Worm (Caenorhabditis elegans) whole organism, midembryonic: Measurements from ENCODE around the gene nhr-114.

Experiments used
- T22C8.4 ChIP-seq: fragments of 200-800 bp; sonication (Bioruptor generic); IDR thresholded peaks from 2 replicates; pipeline ENCODE4 v1.3.6; 2022; ENCODE audit warnings: missing genetic modification characterization, missing compliant biosample characterization
- cog-1 ChIP-seq: sonication (generic microtip); optimal IDR thresholded peaks from 2 replicates; lab custom pipeline; 2016; ENCODE audit warnings: missing genetic modification characterization, missing compliant biosample characterization
- flt-1 ChIP-seq: fragments of 200-800 bp; sonication (Bioruptor generic); IDR thresholded peaks from 2 replicates; pipeline ENCODE4 v1.3.6; 2022; ENCODE audit warnings: missing genetic modification characterization, missing compliant biosample characterization
- klf-2 ChIP-seq: fragments of 200-800 bp; sonication (Bioruptor generic); conservative IDR thresholded peaks from 2 replicates; pipeline ENCODE4 v1.3.6; 2022; ENCODE audit warnings: missing genetic modification reagents, missing genetic modification characterization, missing compliant biosample characterization
- med-1 ChIP-seq: sonication (generic microtip); optimal IDR thresholded peaks from 2 replicates; lab custom pipeline; 2017; ENCODE audit warnings: missing genetic modification characterization, mild to moderate bottlenecking, missing compliant biosample characterization, antibody characterized with exemption, missing genetic modification reagents; ENCODE audit not compliant: insufficient read depth
- ref-1 ChIP-seq: fragments of 200-800 bp; sonication (Bioruptor generic); conservative IDR thresholded peaks from 2 replicates; pipeline ENCODE4 v1.3.6; 2022; ENCODE audit warnings: missing genetic modification reagents, missing genetic modification characterization, missing compliant biosample characterization
- tab-1 ChIP-seq: fragments of 200-800 bp; sonication (Bioruptor generic); IDR thresholded peaks from 2 replicates; pipeline ENCODE4 v1.3.6; 2022; ENCODE audit warnings: missing genetic modification characterization, missing compliant biosample characterization
- ztf-23 ChIP-seq: fragments of 200-800 bp; sonication (Bioruptor generic); IDR thresholded peaks from 2 replicates; pipeline ENCODE4 v1.3.6; 2022; ENCODE audit warnings: missing genetic modification reagents, missing genetic modification characterization, missing compliant biosample characterization
- ztf-29 ChIP-seq: fragments of 200-800 bp; sonication (Bioruptor generic); IDR thresholded peaks from 2 replicates; pipeline ENCODE4 v1.3.6; 2022; ENCODE audit warnings: missing genetic modification reagents, missing genetic modification characterization, missing compliant biosample characterization

Gene nhr-114

ce11 chrV:4164504-4164959 is 22.5 kb upstream of the nhr-114 start, which contains the start of gene Y45G5AM.3:
Y45G5AM.3 (plus strand) TSS chrV:4164554.
- TF ChIP-seq med-1 (GFP tag; lab: Kevin White, UChicago) (no peak), cog-1 (tag; lab: Kevin White, UChicago) (no peak), ztf-29 (GFP tag; lab: Robert Waterston, UW) (no peak), ref-1 (GFP tag; lab: Robert Waterston, UW) (no peak), tab-1 (no peak), flt-1 (GFP tag; lab: Robert Waterston, UW) (no peak), klf-2 (GFP tag; lab: Robert Waterston, UW) (no peak), ztf-23 (no peak), T22C8.4 (GFP tag; lab: Robert Waterston, UW) (no peak)

ce11 chrV:4168045-4168444 is 19.0 kb upstream of the nhr-114 start:
- no peak for TF ChIP-seq klf-2 (GFP tag; lab: Robert Waterston, UW)
- TF ChIP-seq ztf-29 (GFP tag; lab: Robert Waterston, UW): no peak
- TF ChIP-seq cog-1 (tag; lab: Kevin White, UChicago): no peak
- TF ChIP-seq tab-1: no peak
- no peak for TF ChIP-seq ztf-23

ce11 chrV:4169658-4170057 is 17.3 kb upstream of the nhr-114 start:
- TF ChIP-seq ref-1 (GFP tag; lab: Robert Waterston, UW): no peak
- TF ChIP-seq med-1 (GFP tag; lab: Kevin White, UChicago): no peak
- no peak for TF ChIP-seq ztf-29 (GFP tag; lab: Robert Waterston, UW)
- no peak for TF ChIP-seq flt-1 (GFP tag; lab: Robert Waterston, UW)
- no peak for TF ChIP-seq klf-2 (GFP tag; lab: Robert Waterston, UW)
- TF ChIP-seq cog-1 (tag; lab: Kevin White, UChicago): no peak
- TF ChIP-seq T22C8.4 (GFP tag; lab: Robert Waterston, UW): no peak
- TF ChIP-seq tab-1: no peak
- TF ChIP-seq ztf-23: no peak

ce11 chrV:4170138-4170537 is 16.9 kb upstream of the nhr-114 start, which contains the start of gene Y45G5AM.7:
Y45G5AM.7 (minus strand) TSS chrV:4170238.
- TF ChIP-seq klf-2 (GFP tag; lab: Robert Waterston, UW) (no peak), ref-1 (GFP tag; lab: Robert Waterston, UW) (no peak), tab-1 (no peak), med-1 (GFP tag; lab: Kevin White, UChicago) (no peak), ztf-29 (GFP tag; lab: Robert Waterston, UW) (no peak), cog-1 (tag; lab: Kevin White, UChicago) (no peak), flt-1 (GFP tag; lab: Robert Waterston, UW) (no peak), ztf-23 (no peak), T22C8.4 (GFP tag; lab: Robert Waterston, UW) (no peak)

- TF ChIP-seq cog-1 (tag; lab: Kevin White, UChicago): no peak
- TF ChIP-seq flt-1 (GFP tag; lab: Robert Waterston, UW): no peak
Observed at ce11 chrV:4175624-4176023, 11.4 kb upstream of the nhr-114 start, which contains the start of the genes coh-4 and pid-5. coh-4 (minus strand) TSS chrV:4175640. pid-5 (plus strand) TSS chrV:4175882.

- TF ChIP-seq ztf-29 (GFP tag; lab: Robert Waterston, UW) (no peak), med-1 (GFP tag; lab: Kevin White, UChicago) (no peak), ztf-23 (no peak), klf-2 (GFP tag; lab: Robert Waterston, UW) (no peak), flt-1 (GFP tag; lab: Robert Waterston, UW) (no peak), T22C8.4 (GFP tag; lab: Robert Waterston, UW) (no peak)
Observed at ce11 chrV:4181272-4181671, 5.7 kb upstream of the nhr-114 start.

- no peak for TF ChIP-seq T22C8.4 (GFP tag; lab: Robert Waterston, UW)
- TF ChIP-seq klf-2 (GFP tag; lab: Robert Waterston, UW): no peak
- peak; percentile 70; the same call in 1 of the 2 replicates for TF ChIP-seq flt-1 (GFP tag; lab: Robert Waterston, UW)
Observed at ce11 chrV:4181727-4182126, 5.3 kb upstream of the nhr-114 start.

- TF ChIP-seq tab-1 (no peak), T22C8.4 (GFP tag; lab: Robert Waterston, UW) (no peak), cog-1 (tag; lab: Kevin White, UChicago) (no peak), ztf-23 (no peak), flt-1 (GFP tag; lab: Robert Waterston, UW) (no peak), ref-1 (GFP tag; lab: Robert Waterston, UW) (no peak), med-1 (GFP tag; lab: Kevin White, UChicago) (no peak), ztf-29 (GFP tag; lab: Robert Waterston, UW) (no peak), klf-2 (GFP tag; lab: Robert Waterston, UW) (no peak)
Observed at ce11 chrV:4182546-4182945, 4.5 kb upstream of the nhr-114 start.

- TF ChIP-seq ztf-29 (GFP tag; lab: Robert Waterston, UW): no peak
- no peak for TF ChIP-seq med-1 (GFP tag; lab: Kevin White, UChicago)
- TF ChIP-seq cog-1 (tag; lab: Kevin White, UChicago): no peak
- TF ChIP-seq flt-1 (GFP tag; lab: Robert Waterston, UW): no peak
- TF ChIP-seq klf-2 (GFP tag; lab: Robert Waterston, UW): no peak
- no peak for TF ChIP-seq ref-1 (GFP tag; lab: Robert Waterston, UW)
- TF ChIP-seq T22C8.4 (GFP tag; lab: Robert Waterston, UW): no peak
- no peak for TF ChIP-seq ztf-23
- TF ChIP-seq tab-1: no peak
Observed at ce11 chrV:4185885-4186284, 1.1 kb upstream of the nhr-114 start.
